Worm (Caenorhabditis elegans) whole organism, early embryonic: ENCODE results near the gene dtmk-1.

Experiments used
- B0310.2 ChIP-seq: sonication (generic microtip); optimal IDR thresholded peaks from 2 replicates; lab custom pipeline; 2016; ENCODE audit warnings: mild to moderate bottlenecking, missing genetic modification characterization, missing compliant biosample characterization
- F13C5.2 ChIP-seq: sonication (generic microtip); optimal IDR thresholded peaks from 2 replicates; lab custom pipeline; 2017; ENCODE audit warnings: mild to moderate bottlenecking, missing genetic modification characterization, inconsistent platforms, missing compliant biosample characterization
- ama-1 ChIP-seq: fragments of 150-350 bp; optimal IDR thresholded peaks from 2 replicates; lab custom pipeline; 2014
- ceh-13 ChIP-seq: fragments of 200-800 bp; sonication (Bioruptor generic); optimal IDR thresholded peaks from 2 replicates; lab custom pipeline; 2018; ENCODE audit warnings: mild to moderate bottlenecking, missing genetic modification characterization, missing compliant biosample characterization
- ceh-36 ChIP-seq: sonication (generic microtip); optimal IDR thresholded peaks from 2 replicates; lab custom pipeline; 2016; ENCODE audit warnings: missing genetic modification characterization, inconsistent platforms, missing compliant biosample characterization
- hmg-4 ChIP-seq: fragments of 200-800 bp; sonication (Bioruptor generic); optimal IDR thresholded peaks from 2 replicates; lab custom pipeline; 2018; ENCODE audit warnings: mild to moderate bottlenecking, missing genetic modification characterization, missing compliant biosample characterization
- pes-1 ChIP-seq: fragments of 200-800 bp; sonication (Bioruptor generic); IDR thresholded peaks from 2 replicates; pipeline ENCODE4 v1.3.6; 2022; ENCODE audit warnings: missing genetic modification reagents, missing genetic modification characterization, missing compliant biosample characterization
- scrt-1 ChIP-seq: fragments of 200-800 bp; sonication (Bioruptor generic); IDR thresholded peaks from 2 replicates; pipeline ENCODE4 v1.3.6; 2022; ENCODE audit warnings: missing genetic modification characterization, missing compliant biosample characterization
- sea-1 ChIP-seq: fragments of 200-800 bp; sonication (Bioruptor generic); conservative IDR thresholded peaks from 2 replicates; pipeline ENCODE4 v1.3.6; 2022; ENCODE audit warnings: missing genetic modification characterization, missing compliant biosample characterization
- tbx-11 ChIP-seq: fragments of 200-800 bp; sonication (Bioruptor generic); IDR thresholded peaks from 2 replicates; pipeline ENCODE4 v1.3.6; 2022; ENCODE audit warnings: missing genetic modification characterization, missing compliant biosample characterization
- tra-4 ChIP-seq: sonication (generic microtip); optimal IDR thresholded peaks from 2 replicates; lab custom pipeline; 2017; ENCODE audit warnings: missing genetic modification characterization, missing compliant biosample characterization

- no peak for TF ChIP-seq pes-1
- no peak for TF ChIP-seq ceh-13 (GFP tag; lab: Kevin White, UChicago)
- TF ChIP-seq ama-1, result no peak
- no peak for TF ChIP-seq ceh-36 (tag; lab: Kevin White, UChicago)
- no peak for TF ChIP-seq scrt-1 (GFP tag; lab: Robert Waterston, UW)
- TF ChIP-seq tra-4 (tag; lab: Kevin White, UChicago), result no peak
- no peak for TF ChIP-seq B0310.2 (tag; lab: Kevin White, UChicago)
- TF ChIP-seq hmg-4 (GFP tag; lab: Kevin White, UChicago), result no peak
- TF ChIP-seq F13C5.2 (tag; lab: Kevin White, UChicago), result no peak
- TF ChIP-seq tbx-11 (GFP tag; lab: Robert Waterston, UW), result no peak
- no peak for TF ChIP-seq sea-1 (GFP tag; lab: Robert Waterston, UW)
These were observed 45.6 kb upstream of the dtmk-1 start for ce11 chrII:10012490-10012889.
